Fruit fly (Drosophila melanogaster) whole organism, wandering third instar larva: ENCODE results near the gene CG31233.

ENCODE experiments used
- Abd-B ChIP-seq: fragments of >200 bp; optimal IDR thresholded peaks from 2 replicates; lab custom pipeline; 2017; ENCODE audit warnings: missing biosample characterization, missing genetic modification characterization
- Hnf4 ChIP-seq: fragments of 200-800 bp; sonication (Bioruptor generic); optimal IDR thresholded peaks from 2 replicates; lab custom pipeline; 2016; ENCODE audit warnings: missing biosample characterization, mild to moderate bottlenecking, missing genetic modification characterization
- Jra ChIP-seq: sonication (Bioruptor generic); optimal IDR thresholded peaks from 2 replicates; lab custom pipeline; 2016; ENCODE audit warnings: missing biosample characterization, missing genetic modification characterization
- br ChIP-seq: fragments of 200-800 bp; sonication (Bioruptor generic); optimal IDR thresholded peaks from 2 replicates; lab custom pipeline; 2016; ENCODE audit warnings: missing biosample characterization, missing genetic modification characterization
- fru ChIP-seq: fragments of 200-800 bp; sonication (Bioruptor generic); optimal IDR thresholded peaks from 3 replicates; lab custom pipeline; 2016; ENCODE audit warnings: missing biosample characterization, mild to moderate bottlenecking, missing genetic modification characterization
- h ChIP-seq: fragments of 200-800 bp; sonication (Bioruptor generic); optimal IDR thresholded peaks from 3 replicates; lab custom pipeline; 2016; ENCODE audit warnings: missing biosample characterization, mild to moderate bottlenecking, missing genetic modification characterization
- sv ChIP-seq: fragments of 200-800 bp; sonication (Bioruptor generic); optimal IDR thresholded peaks from 3 replicates; lab custom pipeline; 2016; ENCODE audit warnings: missing biosample characterization, missing genetic modification characterization
- tai ChIP-seq: sonication (Bioruptor generic); optimal IDR thresholded peaks from 2 replicates; lab custom pipeline; 2016; ENCODE audit warnings: missing biosample characterization, missing genetic modification characterization
- woc ChIP-seq: sonication (Bioruptor generic); optimal IDR thresholded peaks from 2 replicates; lab custom pipeline; 2016; ENCODE audit warnings: missing biosample characterization, mild to moderate bottlenecking, missing genetic modification characterization

DNA sequence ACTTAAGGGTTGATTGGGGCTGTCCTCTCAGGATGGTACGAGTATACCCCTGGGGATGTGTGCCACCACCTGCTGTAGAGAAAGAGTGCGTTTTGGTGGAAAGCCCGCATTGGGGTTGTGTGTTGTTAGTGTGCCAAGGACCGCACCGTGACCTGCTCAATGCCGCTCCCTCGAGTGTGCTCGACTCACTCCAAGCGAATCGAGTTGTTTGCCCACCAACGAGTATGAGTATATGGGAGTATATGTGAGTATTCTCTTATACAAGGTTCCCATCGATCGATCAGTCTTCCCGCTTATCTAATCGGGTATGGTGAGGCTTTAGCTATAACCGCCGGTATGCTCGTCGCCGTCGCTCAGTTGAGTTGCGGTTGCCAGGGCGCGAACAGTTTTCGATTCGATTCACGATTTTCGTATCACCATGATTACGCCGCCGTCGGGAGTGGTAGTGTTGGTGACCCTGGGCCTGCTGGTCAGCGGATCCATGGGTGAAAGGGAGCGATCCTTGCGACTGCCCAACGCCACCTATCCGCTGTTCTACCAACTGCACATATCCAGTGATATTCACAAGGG is 9.8 kb upstream of the CG31233 start, which contains the start of gene CG5849:
- TF ChIP-seq Abd-B (GFP tag; lab: Kevin White, UChicago) (no peak), Hnf4 (GFP tag; lab: Kevin White, UChicago) (no peak), woc (GFP tag; lab: Kevin White, UChicago) (no peak), h (GFP tag; lab: Kevin White, UChicago) (no peak), fru (no peak), tai (GFP tag; lab: Kevin White, UChicago) (no peak), br (GFP tag; lab: Kevin White, UChicago) (no peak), Jra (GFP tag; lab: Kevin White, UChicago) (no peak), sv (no peak)
